Worm (Caenorhabditis elegans) whole organism, young adult: ENCODE results near the gene sqst-2.

ENCODE experiments used
- F52B5.7 ChIP-seq: sonication (generic microtip); optimal IDR thresholded peaks from 2 replicates; lab custom pipeline; 2016; ENCODE audit warnings: mild to moderate bottlenecking, missing genetic modification characterization, missing compliant biosample characterization

Gene sqst-2

ce11 chrIV:7282957-7283356, 45.8 kb downstream of the sqst-2 start, which contains the start of gene C06E4.1:
C06E4.1 (plus strand) TSS chrIV:7283257.
- no peak for TF ChIP-seq F52B5.7 (tag; lab: Kevin White, UChicago)
